ENCODE assay signal across 3 worm cellular contexts in genomic region chrIII:12612519-12612935, ce11.
TF ChIP-seq lines count a peak whose summit lies in the region.

No protein-coding gene starts in this region.

TF ChIP-seq in whole organism, L1 larva, 84 proteins besides CTCF, POLR2A, EP300 and RAD21 (continued from another document and continues in another):
- TF ChIP-seq lin-14 (GFP tag; optimal IDR thresholded peaks at IDR 0.05; lab: Kevin White, UChicago) (peak; percentile 100), egl-13 (tag; optimal IDR thresholded peaks at IDR 0.05; lab: Kevin White, UChicago) (peak; percentile 99), C16A3.4 (tag; optimal IDR thresholded peaks at IDR 0.05; lab: Kevin White, UChicago) (peak; percentile 98), alr-1 (tag; optimal IDR thresholded peaks at IDR 0.05; lab: Kevin White, UChicago; ENCODE audit: borderline replicate concordance) (no peak), ceh-82 (tag; optimal IDR thresholded peaks at IDR 0.05; lab: Kevin White, UChicago) (peak; percentile 94 to 98 (median 98)), nhr-12 (tag; optimal IDR thresholded peaks at IDR 0.05; lab: Kevin White, UChicago) (peak; percentile 19), lin-39 (tag; optimal IDR thresholded peaks at IDR 0.05; lab: Kevin White, UChicago) (peak; percentile 99), isw-1 (GFP tag; IDR thresholded peaks at IDR 0.05; lab: Robert Waterston, UW) (peak; percentile 93), fkh-4 (tag; optimal IDR thresholded peaks at IDR 0.05; lab: Kevin White, UChicago; ENCODE audit: borderline replicate concordance) (peak; percentile 82), unc-130 (tag; optimal IDR thresholded peaks at IDR 0.05; lab: Kevin White, UChicago) (peak; percentile 91), ceh-90 (tag; optimal IDR thresholded peaks at IDR 0.05; lab: Kevin White, UChicago) (peak; percentile 5), fos-1 (tag; optimal IDR thresholded peaks at IDR 0.05; lab: Kevin White, UChicago) (peak; percentile 97), ets-5 (GFP tag; IDR thresholded peaks at IDR 0.05; lab: Robert Waterston, UW) (no peak), xbp-1 (tag; optimal IDR thresholded peaks at IDR 0.05; lab: Kevin White, UChicago) (peak; percentile 98), pqm-1 (tag; optimal IDR thresholded peaks at IDR 0.05; lab: Kevin White, UChicago) (peak; percentile 73), mab-9 (GFP tag; IDR thresholded peaks at IDR 0.05; lab: Robert Waterston, UW) (peak; percentile 99), zip-4 (GFP tag; optimal IDR thresholded peaks at IDR 0.05; lab: Kevin White, UChicago) (peak; percentile 90), vab-15 (tag; optimal IDR thresholded peaks at IDR 0.05; lab: Kevin White, UChicago) (peak; percentile 47), tbx-2 (tag; optimal IDR thresholded peaks at IDR 0.05; lab: Kevin White, UChicago) (peak; percentile 100), dsc-1 (tag; optimal IDR thresholded peaks at IDR 0.05; lab: Kevin White, UChicago) (peak; percentile 99), rnt-1 (tag; optimal IDR thresholded peaks at IDR 0.05; lab: Kevin White, UChicago) (peak; percentile 96), nhr-71 (tag; optimal IDR thresholded peaks at IDR 0.05; lab: Kevin White, UChicago) (peak; percentile 100), lin-35 (GFP tag; optimal IDR thresholded peaks at IDR 0.05; lab: Kevin White, UChicago) (peak; percentile 86 to 93), unc-86 (tag; optimal IDR thresholded peaks at IDR 0.05; lab: Kevin White, UChicago) (peak; percentile 100), mep-1 (tag; optimal IDR thresholded peaks at IDR 0.05; lab: Kevin White, UChicago) (peak; percentile 99), irx-1 (tag; optimal IDR thresholded peaks at IDR 0.05; lab: Kevin White, UChicago) (peak; percentile 99), nhr-90 (tag; optimal IDR thresholded peaks at IDR 0.05; lab: Kevin White, UChicago; ENCODE audit: poor library complexity) (peak; percentile 99), sup-37 (GFP tag; optimal IDR thresholded peaks at IDR 0.05; lab: Kevin White, UChicago) (peak; percentile 91), snu-23 (GFP tag; optimal IDR thresholded peaks at IDR 0.05; lab: Kevin White, UChicago) (peak; percentile 99), tlp-1 (tag; optimal IDR thresholded peaks at IDR 0.05; lab: Kevin White, UChicago) (no peak), fkh-10 (GFP tag; optimal IDR thresholded peaks at IDR 0.05; lab: Kevin White, UChicago) (peak; percentile 97), ces-1 (GFP tag; optimal IDR thresholded peaks at IDR 0.05; lab: Kevin White, UChicago) (no peak), ceh-63 (GFP tag; optimal IDR thresholded peaks at IDR 0.05; lab: Kevin White, UChicago) (peak; percentile 62), grh-1 (GFP tag; IDR thresholded peaks at IDR 0.05; lab: Robert Waterston, UW) (peak; percentile 99), ceh-88 (GFP tag; IDR thresholded peaks at IDR 0.05; lab: Robert Waterston, UW) (peak; percentile 91), pag-3 (tag; optimal IDR thresholded peaks at IDR 0.05; lab: Kevin White, UChicago; ENCODE audit: borderline replicate concordance, insufficient read depth) (no peak), dpl-1 (GFP tag; optimal IDR thresholded peaks at IDR 0.05; lab: Kevin White, UChicago) (peak; percentile 80 to 86 (median 81)), hpl-2 (GFP tag; optimal IDR thresholded peaks at IDR 0.05; lab: Kevin White, UChicago) (peak; percentile 97), lsy-2 (tag; optimal IDR thresholded peaks at IDR 0.05; lab: Kevin White, UChicago) (peak; percentile 97), mdl-1 (tag; optimal IDR thresholded peaks at IDR 0.05; lab: Kevin White, UChicago) (peak; percentile 92 to 99), aha-1 (tag; optimal IDR thresholded peaks at IDR 0.05; lab: Kevin White, UChicago) (peak; percentile 73), egl-27 (tag; optimal IDR thresholded peaks at IDR 0.05; lab: Kevin White, UChicago) (peak; percentile 100)

TF ChIP-seq in whole organism, L3 larva, 47 proteins besides CTCF, POLR2A, EP300 and RAD21 (continued from another document):
- TF ChIP-seq ceh-16 (tag; optimal IDR thresholded peaks at IDR 0.05; lab: Kevin White, UChicago) (peak; percentile 73), daf-12 (tag; optimal IDR thresholded peaks at IDR 0.05; lab: Kevin White, UChicago) (peak; percentile 86), eor-1 (tag; optimal IDR thresholded peaks at IDR 0.05; lab: Kevin White, UChicago) (peak; percentile 68 to 88), ztf-11 (tag; optimal IDR thresholded peaks at IDR 0.05; lab: Kevin White, UChicago) (no peak), unc-62 (GFP tag; optimal IDR thresholded peaks at IDR 0.05; lab: Kevin White, UChicago) (peak; percentile 99), nhr-11 (tag; optimal IDR thresholded peaks at IDR 0.05; lab: Kevin White, UChicago) (peak; percentile 96), ceh-28 (tag; optimal IDR thresholded peaks at IDR 0.05; lab: Kevin White, UChicago) (peak; percentile 97), jun-1 (tag; optimal IDR thresholded peaks at IDR 0.05; lab: Kevin White, UChicago) (peak; percentile 99), ceh-9 (tag; optimal IDR thresholded peaks at IDR 0.05; lab: Kevin White, UChicago) (no peak), lin-39 (tag; optimal IDR thresholded peaks at IDR 0.05; lab: Kevin White, UChicago) (peak; percentile 95), elt-3 (tag; optimal IDR thresholded peaks at IDR 0.05; lab: Kevin White, UChicago) (peak in 1 of 3 experiments; percentile 92), nhr-67 (tag; optimal IDR thresholded peaks at IDR 0.05; lab: Kevin White, UChicago) (peak; percentile 27), ZK546.5 (tag; optimal IDR thresholded peaks at IDR 0.05; lab: Kevin White, UChicago) (peak; percentile 45), fos-1 (tag; optimal IDR thresholded peaks at IDR 0.05; lab: Kevin White, UChicago) (peak; percentile 77), R02D3.7 (tag; optimal IDR thresholded peaks at IDR 0.05; lab: Kevin White, UChicago) (peak; percentile 88), lsy-12 (tag; optimal IDR thresholded peaks at IDR 0.05; lab: Kevin White, UChicago) (peak; percentile 96), nhr-237 (tag; optimal IDR thresholded peaks at IDR 0.05; lab: Kevin White, UChicago) (no peak), nhr-12 (tag; optimal IDR thresholded peaks at IDR 0.05; lab: Kevin White, UChicago) (no peak), nhr-25 (tag; optimal IDR thresholded peaks at IDR 0.05; lab: Kevin White, UChicago) (peak; percentile 100), nhr-23 (tag; optimal IDR thresholded peaks at IDR 0.05; lab: Kevin White, UChicago) (peak; percentile 99), skn-1 (tag; optimal IDR thresholded peaks at IDR 0.05; lab: Kevin White, UChicago) (peak; percentile 95), elt-1 (tag; optimal IDR thresholded peaks at IDR 0.05; lab: Kevin White, UChicago) (peak; percentile 95), fkh-2 (tag; optimal IDR thresholded peaks at IDR 0.05; lab: Kevin White, UChicago) (peak; percentile 61), nhr-28 (tag; optimal IDR thresholded peaks at IDR 0.05; lab: Kevin White, UChicago) (peak; percentile 84), egl-5 (tag; optimal IDR thresholded peaks at IDR 0.05; lab: Kevin White, UChicago) (peak; percentile 99), nhr-76 (tag; optimal IDR thresholded peaks at IDR 0.05; lab: Kevin White, UChicago) (peak; percentile 24), nfya-1 (tag; optimal IDR thresholded peaks at IDR 0.05; lab: Kevin White, UChicago; ENCODE audit: insufficient read depth) (peak; percentile 99), lin-15B (tag; optimal IDR thresholded peaks at IDR 0.05; lab: Kevin White, UChicago) (peak; percentile 86)

TF ChIP-seq in whole organism, young adult, 124 proteins besides CTCF, POLR2A, EP300 and RAD21 (continued from another document and continues in another):
- TF ChIP-seq dpff-1 (tag; optimal IDR thresholded peaks at IDR 0.05; lab: Kevin White, UChicago) = no peak
- TF ChIP-seq F57C9.4 (tag; optimal IDR thresholded peaks at IDR 0.05; lab: Kevin White, UChicago) = no peak
- peak; percentile 78 for TF ChIP-seq lin-54 (GFP tag; optimal IDR thresholded peaks at IDR 0.05; lab: Kevin White, UChicago)
- TF ChIP-seq pha-4 (tag; optimal IDR thresholded peaks at IDR 0.05; lab: Kevin White, UChicago) = peak; percentile 99
- TF ChIP-seq aptf-2 (GFP tag; conservative IDR thresholded peaks at IDR 0.05; lab: Robert Waterston, UW) = no peak
- no peak for TF ChIP-seq ztf-28 (GFP tag; IDR thresholded peaks at IDR 0.05; lab: Robert Waterston, UW)
- peak; percentile 93 for TF ChIP-seq ztf-26 (tag; optimal IDR thresholded peaks at IDR 0.05; lab: Kevin White, UChicago)
- TF ChIP-seq mes-4 (tag; optimal IDR thresholded peaks at IDR 0.05; lab: Kevin White, UChicago) = no peak
- TF ChIP-seq egrh-3 (GFP tag; IDR thresholded peaks at IDR 0.05; lab: Robert Waterston, UW) = peak; percentile 71
- peak; percentile 89 for TF ChIP-seq lir-1 (GFP tag; conservative IDR thresholded peaks at IDR 0.05; lab: Robert Waterston, UW)
- no peak for TF ChIP-seq ceh-58 (GFP tag; IDR thresholded peaks at IDR 0.05; lab: Robert Waterston, UW)
- TF ChIP-seq nhr-90 (tag; optimal IDR thresholded peaks at IDR 0.05; lab: Kevin White, UChicago) = peak; percentile 78
- no peak for TF ChIP-seq nfya-1 (tag; optimal IDR thresholded peaks at IDR 0.05; lab: Kevin White, UChicago; ENCODE audit: borderline replicate concordance, insufficient read depth)
- peak; percentile 98 for TF ChIP-seq lin-40 (tag; optimal IDR thresholded peaks at IDR 0.05; lab: Kevin White, UChicago)
- no peak for TF ChIP-seq snpc-1.1 (tag; optimal IDR thresholded peaks at IDR 0.05; lab: Kevin White, UChicago; ENCODE audit: insufficient read depth)
- TF ChIP-seq Y67H2A.10 (GFP tag; conservative IDR thresholded peaks at IDR 0.05; lab: Robert Waterston, UW) = peak; percentile 77
- TF ChIP-seq B0336.3 (GFP tag; IDR thresholded peaks at IDR 0.05; lab: Robert Waterston, UW) = peak; percentile 94
- peak; percentile 80 for TF ChIP-seq egl-18 (GFP tag; IDR thresholded peaks at IDR 0.05; lab: Robert Waterston, UW)
- TF ChIP-seq dox-1 (GFP tag; IDR thresholded peaks at IDR 0.05; lab: Robert Waterston, UW) = peak; percentile 91
- no peak for TF ChIP-seq him-1 (tag; optimal IDR thresholded peaks at IDR 0.05; lab: Kevin White, UChicago)
- no peak for TF ChIP-seq T26A5.8 (tag; optimal IDR thresholded peaks at IDR 0.05; lab: Kevin White, UChicago)
- peak; percentile 74 for TF ChIP-seq die-1 (tag; optimal IDR thresholded peaks at IDR 0.05; lab: Kevin White, UChicago)
- peak; percentile 94 for TF ChIP-seq pbrm-1 (GFP tag; IDR thresholded peaks at IDR 0.05; lab: Robert Waterston, UW)
- no peak for TF ChIP-seq ama-1 (optimal IDR thresholded peaks at IDR 0.05; lab: Kevin White, UChicago)
- TF ChIP-seq ama-1 (GFP tag; optimal IDR thresholded peaks at IDR 0.05; lab: Kevin White, UChicago) = no peak
- TF ChIP-seq sptf-2 (GFP tag; optimal IDR thresholded peaks at IDR 0.05; lab: Kevin White, UChicago) = no peak
- TF ChIP-seq ztf-3 (GFP tag; optimal IDR thresholded peaks at IDR 0.05; lab: Kevin White, UChicago) = peak; percentile 86
- TF ChIP-seq zfh-2 (GFP tag; conservative IDR thresholded peaks at IDR 0.05; lab: Robert Waterston, UW) = peak; percentile 98
- TF ChIP-seq rcor-1 (GFP tag; IDR thresholded peaks at IDR 0.05; lab: Robert Waterston, UW) = peak; percentile 87
- peak; percentile 43 for TF ChIP-seq nhr-27 (tag; optimal IDR thresholded peaks at IDR 0.05; lab: Kevin White, UChicago)
- 0 out of 2 replicates have a peak, but pooled peaks have one; percentile 74 for TF ChIP-seq hsf-1 (GFP tag; IDR thresholded peaks at IDR 0.05; lab: Robert Waterston, UW)
- TF ChIP-seq ceh-27 (GFP tag; optimal IDR thresholded peaks at IDR 0.05; lab: Kevin White, UChicago) = peak; percentile 95
- no peak for TF ChIP-seq madf-8 (GFP tag; conservative IDR thresholded peaks at IDR 0.05; lab: Robert Waterston, UW)
- TF ChIP-seq snpc-3.4 (tag; optimal IDR thresholded peaks at IDR 0.05; lab: Kevin White, UChicago) = no peak
- peak; percentile 93 for TF ChIP-seq hmg-1.2 (GFP tag; IDR thresholded peaks at IDR 0.05; lab: Robert Waterston, UW)
- TF ChIP-seq efl-1 (GFP tag; optimal IDR thresholded peaks at IDR 0.05; lab: Kevin White, UChicago) = no peak
- TF ChIP-seq cebp-1 (GFP tag; IDR thresholded peaks at IDR 0.05; lab: Robert Waterston, UW) = peak; percentile 66
- peak; percentile 94 for TF ChIP-seq cebp-1 (tag; optimal IDR thresholded peaks at IDR 0.05; lab: Kevin White, UChicago)
- TF ChIP-seq F57A8.1 (GFP tag; optimal IDR thresholded peaks at IDR 0.05; lab: Kevin White, UChicago) = no peak
- no peak for TF ChIP-seq ceh-91 (GFP tag; IDR thresholded peaks at IDR 0.05; lab: Robert Waterston, UW)
- TF ChIP-seq ceh-100 (GFP tag; IDR thresholded peaks at IDR 0.05; lab: Robert Waterston, UW) = peak; percentile 55; the same call in 1 of the 2 replicates
- peak; percentile 95 for TF ChIP-seq C06A6.2 (GFP tag; conservative IDR thresholded peaks at IDR 0.05; lab: Robert Waterston, UW)
- TF ChIP-seq ztf-6 (GFP tag; IDR thresholded peaks at IDR 0.05; lab: Robert Waterston, UW) = peak; percentile 61; the same call in 1 of the 2 replicates
- TF ChIP-seq hlh-26 (GFP tag; conservative IDR thresholded peaks at IDR 0.05; lab: Robert Waterston, UW) = no peak
- TF ChIP-seq ets-4 (GFP tag; optimal IDR thresholded peaks at IDR 0.05; lab: Kevin White, UChicago) = peak; percentile 82
- no peak for TF ChIP-seq fkh-3 (tag; optimal IDR thresholded peaks at IDR 0.05; lab: Kevin White, UChicago)
- no peak for TF ChIP-seq aptf-3 (GFP tag; IDR thresholded peaks at IDR 0.05; lab: Robert Waterston, UW)
- TF ChIP-seq F55B11.4 (tag; optimal IDR thresholded peaks at IDR 0.05; lab: Kevin White, UChicago; ENCODE audit: borderline replicate concordance, insufficient read depth) = no peak
- peak; percentile 98 for TF ChIP-seq chd-7 (tag; optimal IDR thresholded peaks at IDR 0.05; lab: Kevin White, UChicago)
- no peak for TF ChIP-seq lag-1 (GFP tag; IDR thresholded peaks at IDR 0.05; lab: Robert Waterston, UW)
- TF ChIP-seq F10E7.11 (tag; optimal IDR thresholded peaks at IDR 0.05; lab: Kevin White, UChicago) = no peak
- TF ChIP-seq attf-3 (GFP tag; conservative IDR thresholded peaks at IDR 0.05; lab: Robert Waterston, UW) = peak; percentile 46
- TF ChIP-seq mxl-1 (tag; optimal IDR thresholded peaks at IDR 0.05; lab: Kevin White, UChicago) = no peak
- peak; percentile 84 for TF ChIP-seq F22D6.2 (tag; optimal IDR thresholded peaks at IDR 0.05; lab: Kevin White, UChicago)
- peak; percentile 27; the same call in 1 of the 2 replicates for TF ChIP-seq C17E4.6 (GFP tag; IDR thresholded peaks at IDR 0.05; lab: Robert Waterston, UW)
- TF ChIP-seq Y79H2A.3 (GFP tag; conservative IDR thresholded peaks at IDR 0.05; lab: Robert Waterston, UW) = no peak
- peak in 2 of 3 experiments; percentile 62 to 93 for TF ChIP-seq lin-35 (GFP tag; optimal IDR thresholded peaks at IDR 0.05; lab: Kevin White, UChicago)
- TF ChIP-seq atf-7 (tag; optimal IDR thresholded peaks at IDR 0.05; lab: Kevin White, UChicago) = peak; percentile 97
- no peak for TF ChIP-seq ccch-3 (GFP tag; optimal IDR thresholded peaks at IDR 0.05; lab: Kevin White, UChicago)
- TF ChIP-seq nhr-179 (tag; optimal IDR thresholded peaks at IDR 0.05; lab: Kevin White, UChicago) = no peak
- no peak for TF ChIP-seq B0019.2 (GFP tag; conservative IDR thresholded peaks at IDR 0.05; lab: Robert Waterston, UW)
- TF ChIP-seq unc-62 (GFP tag; optimal IDR thresholded peaks at IDR 0.05; lab: Kevin White, UChicago) = peak; percentile 96
- TF ChIP-seq F33H1.4 (GFP tag; IDR thresholded peaks at IDR 0.05; lab: Robert Waterston, UW) = no peak; the same call in 1 of the 2 replicates
- TF ChIP-seq F37B4.10 (GFP tag; IDR thresholded peaks at IDR 0.05; lab: Robert Waterston, UW) = no peak
- peak; percentile 17 for TF ChIP-seq rpc-1 (optimal IDR thresholded peaks at IDR 0.05; lab: Kevin White, UChicago)
- no peak for TF ChIP-seq rpc-1 (tag; optimal IDR thresholded peaks at IDR 0.05; lab: Kevin White, UChicago)
- peak; percentile 94 for TF ChIP-seq madf-3 (GFP tag; IDR thresholded peaks at IDR 0.05; lab: Robert Waterston, UW)
- TF ChIP-seq Y95B8A.8 (GFP tag; IDR thresholded peaks at IDR 0.05; lab: Robert Waterston, UW) = peak; percentile 76
- peak; percentile 91 for TF ChIP-seq attf-5 (GFP tag; optimal IDR thresholded peaks at IDR 0.05; lab: Kevin White, UChicago)
- TF ChIP-seq sdz-38 (tag; optimal IDR thresholded peaks at IDR 0.05; lab: Kevin White, UChicago) = no peak
- peak; percentile 99 for TF ChIP-seq somi-1 (GFP tag; optimal IDR thresholded peaks at IDR 0.05; lab: Kevin White, UChicago)
